Worm (Caenorhabditis elegans): ENCODE results near the gene spig-8.

DNA sequence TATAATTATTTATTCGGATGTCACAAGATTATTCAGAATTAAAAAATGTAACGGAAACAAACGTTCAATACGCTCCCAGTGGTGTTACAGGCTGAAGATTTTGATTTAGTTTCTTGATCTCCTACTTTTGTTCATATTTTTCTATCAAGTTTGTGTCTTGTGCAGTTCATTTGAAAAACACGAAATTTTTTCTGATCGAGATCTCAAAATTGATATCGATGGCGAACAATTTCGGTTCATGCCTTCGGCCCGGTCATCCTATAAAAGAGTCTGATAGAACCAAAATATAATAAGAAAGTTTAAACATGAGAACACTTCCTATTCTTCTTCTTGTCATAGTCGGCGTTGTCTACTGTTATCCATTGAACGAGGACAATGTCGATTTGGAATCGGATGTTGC, 47.4 kb upstream of the spig-8 start, which contains the start of gene drd-10:
- TF ChIP-seq Y67H2A.10 (GFP tag; conservative IDR thresholded peaks at IDR 0.05) (no peak), dpff-1 (tag; optimal IDR thresholded peaks at IDR 0.05) (no peak), F57A8.1 (GFP tag; optimal IDR thresholded peaks at IDR 0.05) (no peak), T07F8.4 (tag; optimal IDR thresholded peaks at IDR 0.05) (no peak), mel-28 (tag; optimal IDR thresholded peaks at IDR 0.05; ENCODE audit: borderline replicate concordance) (no peak), Y56A3A.18 (GFP tag; IDR thresholded peaks at IDR 0.05) (no peak), ekl-4 (GFP tag; IDR thresholded peaks at IDR 0.05) (no peak), nhr-90 (tag; optimal IDR thresholded peaks at IDR 0.05) (no peak), K12H6.12 (tag; optimal IDR thresholded peaks at IDR 0.05) (no peak), madf-10 (tag; optimal IDR thresholded peaks at IDR 0.05) (no peak), snpc-4 (GFP tag; optimal IDR thresholded peaks at IDR 0.05) (no peak), snpc-4 (tag; optimal IDR thresholded peaks at IDR 0.05) (no peak), lin-54 (GFP tag; optimal IDR thresholded peaks at IDR 0.05) (no peak), mxl-1 (tag; optimal IDR thresholded peaks at IDR 0.05) (no peak)

All from whole organism, young adult.